Fruit fly (Drosophila melanogaster) whole organism, embryonic: Measurements from ENCODE around the gene Rrp47.

ENCODE experiments used
- Ada2b ChIP-seq: fragments of 200-800 bp; sonication (Bioruptor generic); IDR thresholded peaks from 2 replicates; pipeline ENCODE4 v1.3.6; 2022; ENCODE audit warnings: missing biosample characterization, missing genetic modification characterization
- Awh ChIP-seq: fragments of 200-800 bp; sonication (Bioruptor generic); IDR thresholded peaks from 2 replicates; pipeline ENCODE4, ENCODE4 v1.3.6; 2022; ENCODE audit warnings: missing biosample characterization, missing genetic modification characterization
- CG14441 ChIP-seq: fragments of 200-800 bp; sonication (Bioruptor generic); IDR thresholded peaks from 2 replicates; pipeline ENCODE4 v1.3.6; 2022; ENCODE audit warnings: missing biosample characterization, missing genetic modification characterization
- CG16863 ChIP-seq: fragments of 200-800 bp; sonication (Bioruptor generic); optimal IDR thresholded peaks from 3 replicates; lab custom pipeline; 2016; ENCODE audit warnings: missing biosample characterization, missing genetic modification characterization
- CG17612 ChIP-seq: fragments of 200-800 bp; sonication (Bioruptor generic); IDR thresholded peaks from 2 replicates; pipeline ENCODE4 v1.3.6; 2022; ENCODE audit warnings: missing biosample characterization, missing genetic modification characterization
- CG17802 ChIP-seq: fragments of 200-800 bp; sonication (Bioruptor generic); optimal IDR thresholded peaks from 2 replicates; lab custom pipeline; 2018; ENCODE audit warnings: missing biosample characterization, mild to moderate bottlenecking, missing genetic modification characterization, moderate library complexity
- CG32767 ChIP-seq: fragments of 200-800 bp; sonication (Bioruptor generic); IDR thresholded peaks from 2 replicates; pipeline ENCODE4 v1.3.6; 2022; ENCODE audit warnings: missing biosample characterization, missing genetic modification characterization
- CG33213 ChIP-seq: fragments of 200-800 bp; sonication (Bioruptor generic); optimal IDR thresholded peaks from 3 replicates; lab custom pipeline; 2016; ENCODE audit warnings: missing biosample characterization, missing genetic modification characterization
- CG33557 ChIP-seq: fragments of 200-800 bp; sonication (Bioruptor generic); optimal IDR thresholded peaks from 2 replicates; lab custom pipeline; 2019; ENCODE audit warnings: missing biosample characterization, mild to moderate bottlenecking, missing genetic modification characterization, moderate library complexity
- CG34224 ChIP-seq: fragments of 200-800 bp; sonication (Bioruptor generic); IDR thresholded peaks from 3 replicates; pipeline ENCODE4 v1.3.6; 2022; ENCODE audit warnings: missing biosample characterization, missing genetic modification characterization; ENCODE audit not compliant: partially characterized antibody
- CG7928 ChIP-seq: fragments of 200-800 bp; sonication (Bioruptor generic); optimal IDR thresholded peaks from 2 replicates; lab custom pipeline; 2017; ENCODE audit warnings: missing biosample characterization, mild to moderate bottlenecking, missing genetic modification characterization
- CG9609 ChIP-seq: fragments of 200-800 bp; sonication (Bioruptor generic); optimal IDR thresholded peaks from 3 replicates; lab custom pipeline; 2016; ENCODE audit warnings: missing biosample characterization, missing genetic modification characterization
- Chrac-16 ChIP-seq: fragments of 200-800 bp; sonication (Bioruptor generic); optimal IDR thresholded peaks from 3 replicates; lab custom pipeline; 2016; ENCODE audit warnings: missing biosample characterization, missing genetic modification characterization
- D ChIP-seq, 2 experiments: fragments of 200-800 bp in 1 of 2; fragments of >200 bp in 1 of 2; sonication (Bioruptor generic) in 1 of 2; optimal IDR thresholded peaks; 2 replicates in 1 of 2; 3 replicates in 1 of 2; lab custom pipeline; 2017; ENCODE audit warnings: mild to moderate bottlenecking in 1 of 2, missing biosample characterization in 1 of 2, missing genetic modification characterization in 1 of 2, missing genetic modification reagents in 1 of 2
- Dfd ChIP-seq, 2 experiments: fragments of >200 bp; optimal IDR thresholded peaks; 2 replicates each; lab custom pipeline; 2017; ENCODE audit warnings: missing biosample characterization in 2 of 2, missing genetic modification characterization in 2 of 2
- Dll ChIP-seq: fragments of 200-800 bp; sonication (Bioruptor generic); IDR thresholded peaks from 4 replicates; pipeline ENCODE4 v1.3.6; 2022; ENCODE audit warnings: missing biosample characterization, missing genetic modification characterization; ENCODE audit not compliant: partially characterized antibody
- Drgx ChIP-seq: fragments of 200-800 bp; sonication (Bioruptor generic); IDR thresholded peaks from 2 replicates; pipeline ENCODE4 v1.3.6; 2022; ENCODE audit warnings: missing biosample characterization, missing genetic modification characterization
- H2.0 ChIP-seq: fragments of 200-800 bp; sonication (Bioruptor generic); IDR thresholded peaks from 2 replicates; pipeline ENCODE4 v1.3.6; 2022; ENCODE audit warnings: missing biosample characterization, missing genetic modification characterization
- HHEX ChIP-seq: fragments of 200-800 bp; sonication (Bioruptor generic); optimal IDR thresholded peaks from 3 replicates; lab custom pipeline; 2017; ENCODE audit warnings: missing biosample characterization, mild to moderate bottlenecking, missing genetic modification characterization, missing genetic modification reagents
- HLH4C ChIP-seq: fragments of 200-800 bp; sonication (Bioruptor generic); IDR thresholded peaks from 3 replicates; pipeline ENCODE4 v1.3.6; 2022; ENCODE audit warnings: missing biosample characterization, missing genetic modification characterization; ENCODE audit not compliant: partially characterized antibody
- HmgZ ChIP-seq: fragments of 200-800 bp; sonication (Bioruptor generic); optimal IDR thresholded peaks from 2 replicates; lab custom pipeline; 2018; ENCODE audit warnings: missing biosample characterization, mild to moderate bottlenecking, missing genetic modification characterization
- Hmr ChIP-seq: fragments of 200-800 bp; sonication (Bioruptor generic); optimal IDR thresholded peaks from 3 replicates; lab custom pipeline; 2017; ENCODE audit warnings: mild to moderate bottlenecking, missing biosample characterization, missing genetic modification reagents, missing genetic modification characterization
- Hr51 ChIP-seq, 2 experiments: fragments of 200-800 bp; sonication (Bioruptor generic); optimal IDR thresholded peaks; 2 replicates in 1 of 2; 3 replicates in 1 of 2; lab custom pipeline; 2016 to 2018; ENCODE audit warnings: missing biosample characterization in 2 of 2, missing genetic modification characterization in 2 of 2, mild to moderate bottlenecking in 1 of 2, moderate library complexity in 1 of 2
- Hsf ChIP-seq: fragments of 200-800 bp; sonication (Bioruptor generic); optimal IDR thresholded peaks from 3 replicates; lab custom pipeline; 2016; ENCODE audit warnings: missing biosample characterization, missing genetic modification characterization
- MESR4 ChIP-seq: fragments of 200-800 bp; sonication (Bioruptor generic); optimal IDR thresholded peaks from 2 replicates; lab custom pipeline; 2018; ENCODE audit warnings: missing biosample characterization, mild to moderate bottlenecking, missing genetic modification characterization, moderate library complexity
- MTF-1 ChIP-seq: fragments of 200-800 bp; sonication (Bioruptor generic); optimal IDR thresholded peaks from 2 replicates; lab custom pipeline; 2018; ENCODE audit warnings: missing biosample characterization, mild to moderate bottlenecking, missing genetic modification characterization, borderline replicate concordance
- NFAT ChIP-seq: fragments of 200-800 bp; sonication (Bioruptor generic); IDR thresholded peaks from 2 replicates; pipeline ENCODE4 v1.3.6; 2022; ENCODE audit warnings: missing biosample characterization, missing genetic modification characterization
- Ravus ChIP-seq: fragments of 200-800 bp; sonication (Bioruptor generic); IDR thresholded peaks from 2 replicates; pipeline ENCODE4 v1.3.6; 2022; ENCODE audit warnings: missing biosample characterization, missing genetic modification characterization
- Tbp ChIP-seq: fragments of >200 bp; optimal IDR thresholded peaks from 2 replicates; lab custom pipeline; 2018; ENCODE audit warnings: missing biosample characterization, missing genetic modification characterization
- Vsx1 ChIP-seq: fragments of 200-800 bp; sonication (Bioruptor generic); optimal IDR thresholded peaks from 2 replicates; lab custom pipeline; 2017; ENCODE audit warnings: missing biosample characterization, mild to moderate bottlenecking, missing genetic modification characterization, missing genetic modification reagents
- YL-1 ChIP-seq: fragments of 200-800 bp; sonication (Bioruptor generic); optimal IDR thresholded peaks from 3 replicates; lab custom pipeline; 2017; ENCODE audit warnings: missing biosample characterization, mild to moderate bottlenecking, missing genetic modification characterization
- amos ChIP-seq: fragments of 200-800 bp; sonication (Bioruptor generic); IDR thresholded peaks from 2 replicates; pipeline ENCODE4 v1.3.6; 2022; ENCODE audit warnings: missing biosample characterization, missing genetic modification characterization; ENCODE audit not compliant: partially characterized antibody
- cato ChIP-seq: fragments of 200-800 bp; sonication (Bioruptor generic); optimal IDR thresholded peaks from 2 replicates; lab custom pipeline; 2016; ENCODE audit warnings: missing biosample characterization, missing genetic modification characterization, borderline replicate concordance
- chinmo ChIP-seq: fragments of 200-800 bp; sonication (Bioruptor generic); IDR thresholded peaks from 4 replicates; pipeline ENCODE4 v1.3.6; 2022; ENCODE audit warnings: missing biosample characterization, missing genetic modification characterization; ENCODE audit not compliant: partially characterized antibody
- chn ChIP-seq: fragments of 200-800 bp; sonication (Bioruptor generic); optimal IDR thresholded peaks from 2 replicates; lab custom pipeline; 2016; ENCODE audit warnings: missing biosample characterization, missing genetic modification characterization
- dysf ChIP-seq: fragments of 200-800 bp; sonication (Bioruptor generic); IDR thresholded peaks from 3 replicates; pipeline ENCODE4 v1.3.6; 2022; ENCODE audit warnings: missing biosample characterization, missing genetic modification characterization
- eyg ChIP-seq: fragments of 200-800 bp; sonication (Bioruptor generic); optimal IDR thresholded peaks from 3 replicates; lab custom pipeline; 2016; ENCODE audit warnings: missing biosample characterization, missing genetic modification characterization
- grau ChIP-seq: fragments of 200-800 bp; optimal IDR thresholded peaks from 3 replicates; lab custom pipeline; 2019; ENCODE audit warnings: missing biosample characterization, mild to moderate bottlenecking, missing genetic modification characterization, moderate library complexity
- grn ChIP-seq: fragments of 200-800 bp; sonication (Bioruptor generic); optimal IDR thresholded peaks from 3 replicates; lab custom pipeline; 2017; ENCODE audit warnings: missing biosample characterization, missing genetic modification characterization
- jigr1 ChIP-seq: fragments of 200-800 bp; sonication (Bioruptor generic); IDR thresholded peaks from 3 replicates; pipeline ENCODE4 v1.3.6; 2022; ENCODE audit warnings: missing biosample characterization, missing genetic modification characterization
- ken ChIP-seq: fragments of 200-800 bp; sonication (Bioruptor generic); IDR thresholded peaks from 3 replicates; pipeline ENCODE4 v1.3.6; 2022; ENCODE audit warnings: missing biosample characterization, missing genetic modification characterization
- otp ChIP-seq: fragments of 200-800 bp; sonication (Bioruptor generic); IDR thresholded peaks from 3 replicates; pipeline ENCODE4, ENCODE4 v1.3.6; 2022; ENCODE audit warnings: missing biosample characterization, missing genetic modification characterization
- pan ChIP-seq, 4 experiments: fragments of >200 bp in 3 of 4; fragments of 200-800 bp in 1 of 4; sonication (Bioruptor generic) in 1 of 4; optimal IDR thresholded peaks in 3 of 4; IDR thresholded peaks in 1 of 4; 2 replicates each; pipeline versions ENCODE4 v1.3.6 to Lab custom; 2017 to 2022; ENCODE audit warnings: missing biosample characterization in 2 of 4, missing genetic modification characterization in 2 of 4, mixed read lengths in 1 of 4
- pum ChIP-seq: fragments of 200-800 bp; sonication (Bioruptor generic); optimal IDR thresholded peaks from 2 replicates; lab custom pipeline; 2016; ENCODE audit warnings: missing biosample characterization, missing genetic modification characterization
- rib ChIP-seq: fragments of 200-800 bp; sonication (Bioruptor generic); IDR thresholded peaks from 2 replicates; pipeline ENCODE4 v1.3.6; 2022; ENCODE audit warnings: missing biosample characterization, missing genetic modification characterization
- ro ChIP-seq: fragments of 200-800 bp; sonication (Bioruptor generic); IDR thresholded peaks from 2 replicates; pipeline ENCODE4 v1.3.6; 2022; ENCODE audit warnings: missing biosample characterization, missing genetic modification characterization
- stwl ChIP-seq: fragments of 200-800 bp; sonication (Bioruptor generic); optimal IDR thresholded peaks from 3 replicates; lab custom pipeline; 2018; ENCODE audit warnings: missing biosample characterization, mild to moderate bottlenecking, missing genetic modification characterization, moderate library complexity
- usp ChIP-seq: fragments of >200 bp; optimal IDR thresholded peaks from 2 replicates; lab custom pipeline; 2017; ENCODE audit warnings: missing biosample characterization, missing genetic modification characterization
- z ChIP-seq: fragments of 200-800 bp; sonication (Bioruptor generic); IDR thresholded peaks from 3 replicates; pipeline ENCODE4 v1.3.6; 2022; ENCODE audit warnings: missing biosample characterization, missing genetic modification characterization
- zf30C ChIP-seq: fragments of 200-800 bp; sonication (Bioruptor generic); optimal IDR thresholded peaks from 3 replicates; lab custom pipeline; 2018; ENCODE audit warnings: missing biosample characterization, mild to moderate bottlenecking, missing genetic modification characterization

The Rrp47 gene

DNA sequence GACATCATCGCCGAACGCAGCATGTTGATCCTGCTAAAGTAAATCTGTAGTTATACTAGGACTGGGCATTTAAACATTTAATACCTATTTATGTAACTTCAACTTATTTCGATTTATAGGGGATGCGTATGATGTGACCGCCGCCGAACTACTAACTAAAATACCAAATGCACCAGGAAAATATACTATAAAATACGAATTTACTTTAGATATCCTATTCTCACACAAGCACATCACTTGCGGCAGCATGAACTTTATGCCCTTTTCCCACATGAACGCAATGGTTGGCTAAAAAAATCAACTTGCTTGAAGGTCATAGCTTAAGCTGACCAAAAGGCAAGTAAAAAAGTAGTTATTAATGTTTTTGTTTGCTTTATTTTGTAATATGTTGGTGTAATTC, 42.0 kb downstream of the Rrp47 start, which contains the start of gene ND-20 (continued):
- TF ChIP-seq NFAT (GFP tag; lab: Robert Waterston, UW) (no peak), dysf (GFP tag; lab: Robert Waterston, UW) (no peak), CG16863 (GFP tag; lab: Kevin White, UChicago) (no peak), jigr1 (GFP tag; lab: Robert Waterston, UW) (no peak), HmgZ (tag; lab: Kevin White, UChicago) (peak; percentile 34), ken (GFP tag; lab: Robert Waterston, UW) (no peak), CG33213 (GFP tag; lab: Kevin White, UChicago) (peak; percentile 43), H2.0 (GFP tag; lab: Robert Waterston, UW) (no peak), rib (GFP tag; lab: Robert Waterston, UW) (no peak), CG7928 (no peak), pum (peak; percentile 22), z (GFP tag; lab: Robert Waterston, UW) (no peak), D (optimal IDR thresholded peaks at IDR 0.05; lab: Kevin White, UChicago) (no peak), D (GFP tag; optimal IDR thresholded peaks at IDR 0.05; lab: Kevin White, UChicago) (no peak), eyg (no peak), CG34224 (GFP tag; lab: Robert Waterston, UW) (no peak), HHEX (GFP tag; lab: Kevin White, UChicago) (no peak), Drgx (GFP tag; lab: Robert Waterston, UW) (no peak), CG17802 (tag; lab: Kevin White, UChicago) (peak; percentile 94), HLH4C (GFP tag; lab: Robert Waterston, UW) (no peak), grn (no peak), Tbp (no peak), amos (0 out of 2 replicates have a peak, but pooled peaks have one; percentile 15), grau (tag; lab: Kevin White, UChicago) (peak; percentile 40), CG9609 (no peak), MTF-1 (GFP tag; lab: Kevin White, UChicago) (no peak), Hsf (GFP tag; lab: Kevin White, UChicago) (peak; percentile 1), CG32767 (no peak), otp (GFP tag; lab: Robert Waterston, UW) (no peak), YL-1 (GFP tag; lab: Kevin White, UChicago) (peak; percentile 61), ro (no peak), pan (optimal IDR thresholded peaks at IDR 0.05; lab: Kevin White, UChicago) (no peak), pan (GFP tag; optimal IDR thresholded peaks at IDR 0.05 in 1 of 2, IDR thresholded peaks at IDR 0.05 in 1 of 2) (no peak), Ada2b (GFP tag; lab: Robert Waterston, UW) (no peak), CG14441 (GFP tag; lab: Robert Waterston, UW) (peak; percentile 28; the same call in 1 of the 2 replicates), zf30C (GFP tag; lab: Kevin White, UChicago) (no peak), usp (no peak), CG17612 (GFP tag; lab: Robert Waterston, UW) (no peak), CG33557 (no peak), chn (GFP tag; lab: Kevin White, UChicago) (no peak), Vsx1 (GFP tag; lab: Kevin White, UChicago) (no peak), cato (no peak), Hmr (GFP tag; lab: Kevin White, UChicago) (no peak), Dfd (GFP tag; optimal IDR thresholded peaks at IDR 0.05; lab: Kevin White, UChicago) (peak in 1 of 2 experiments; percentile 77), Dll (GFP tag; lab: Robert Waterston, UW) (no peak), stwl (tag; lab: Kevin White, UChicago) (peak; percentile 56), chinmo (GFP tag; lab: Robert Waterston, UW) (no peak), Ravus (no peak), Awh (GFP tag; lab: Robert Waterston, UW) (no peak), MESR4 (GFP tag; lab: Kevin White, UChicago) (peak; percentile 66), Chrac-16 (GFP tag; lab: Kevin White, UChicago) (no peak), Hr51 (GFP tag; optimal IDR thresholded peaks at IDR 0.05; lab: Kevin White, UChicago) (no peak)
